Fruit fly (Drosophila melanogaster) whole organism, wandering third instar larva: ENCODE data around the gene RpL37A.
A peak's percentile ranks its signal among the peaks of the same experiment; 100 is the strongest.

Experiments used
- Abd-B ChIP-seq: fragments of >200 bp; optimal IDR thresholded peaks from 2 replicates; lab custom pipeline; 2017; ENCODE audit warnings: missing biosample characterization, missing genetic modification characterization
- CG32264 ChIP-seq: fragments of 200-800 bp; sonication (Bioruptor generic); optimal IDR thresholded peaks from 2 replicates; lab custom pipeline; 2016; ENCODE audit warnings: missing biosample characterization, missing genetic modification characterization
- CG9705 ChIP-seq: fragments of 200-800 bp; sonication (Bioruptor generic); optimal IDR thresholded peaks from 2 replicates; lab custom pipeline; 2018; ENCODE audit warnings: missing biosample characterization, mild to moderate bottlenecking, missing genetic modification characterization
- CrebA ChIP-seq: fragments of 200-800 bp; sonication (Bioruptor generic); optimal IDR thresholded peaks from 2 replicates; lab custom pipeline; 2016; ENCODE audit warnings: missing biosample characterization, mild to moderate bottlenecking, missing genetic modification characterization, borderline replicate concordance
- Dfd ChIP-seq: fragments of >200 bp; optimal IDR thresholded peaks from 2 replicates; lab custom pipeline; 2017; ENCODE audit warnings: missing biosample characterization, missing genetic modification characterization
- Dif ChIP-seq: fragments of 200-275, 200-300 bp; sonication (Bioruptor generic); optimal IDR thresholded peaks from 2 replicates; lab custom pipeline; 2018; ENCODE audit warnings: missing biosample characterization, missing genetic modification characterization; ENCODE audit not compliant: partially characterized antibody
- GATAd ChIP-seq: sonication (Bioruptor generic); optimal IDR thresholded peaks from 2 replicates; lab custom pipeline; 2016; ENCODE audit warnings: missing biosample characterization, missing genetic modification characterization
- Hnf4 ChIP-seq: fragments of 200-800 bp; sonication (Bioruptor generic); optimal IDR thresholded peaks from 2 replicates; lab custom pipeline; 2016; ENCODE audit warnings: missing biosample characterization, mild to moderate bottlenecking, missing genetic modification characterization
- Hr78 ChIP-seq: fragments of >200 bp; optimal IDR thresholded peaks from 2 replicates; lab custom pipeline; 2017; ENCODE audit warnings: missing biosample characterization, missing genetic modification characterization
- Hr83 ChIP-seq: fragments of 200-300 bp; sonication (Bioruptor generic); optimal IDR thresholded peaks from 2 replicates; lab custom pipeline; 2016; ENCODE audit warnings: missing biosample characterization, mild to moderate bottlenecking, missing genetic modification characterization, moderate library complexity; ENCODE audit not compliant: poor library complexity, severe bottlenecking
- Jra ChIP-seq: sonication (Bioruptor generic); optimal IDR thresholded peaks from 2 replicates; lab custom pipeline; 2016; ENCODE audit warnings: missing biosample characterization, missing genetic modification characterization
- Mio ChIP-seq: sonication (Bioruptor generic); optimal IDR thresholded peaks from 2 replicates; lab custom pipeline; 2016; ENCODE audit warnings: missing biosample characterization, missing genetic modification characterization
- Myc ChIP-seq: fragments of >200 bp; optimal IDR thresholded peaks from 2 replicates; lab custom pipeline; 2017
- N ChIP-seq: fragments of >200 bp; optimal IDR thresholded peaks from 2 replicates; lab custom pipeline; 2018; ENCODE audit warnings: missing biosample characterization, missing external identifiers, missing genetic modification characterization
- OdsH ChIP-seq: fragments of 200-800 bp; sonication (Bioruptor generic); optimal IDR thresholded peaks from 2 replicates; lab custom pipeline; 2016; ENCODE audit warnings: missing biosample characterization, mild to moderate bottlenecking, missing genetic modification characterization
- Rel ChIP-seq, 2 experiments: fragments of 200-800 bp; sonication (Bioruptor generic) in 1 of 2; optimal IDR thresholded peaks; 2 replicates in 1 of 2; 3 replicates in 1 of 2; lab custom pipeline; 2016 to 2019; ENCODE audit warnings: mild to moderate bottlenecking in 2 of 2, missing biosample characterization in 2 of 2, missing genetic modification characterization in 2 of 2, moderate library complexity in 1 of 2
- Sp1 ChIP-seq: fragments of 200-800 bp; sonication (Bioruptor generic); optimal IDR thresholded peaks from 3 replicates; lab custom pipeline; 2019; ENCODE audit warnings: missing biosample characterization, mild to moderate bottlenecking, missing genetic modification characterization, moderate library complexity
- Vsx2 ChIP-seq: fragments of 200-300, 225-300 bp; sonication (Bioruptor generic); optimal IDR thresholded peaks from 2 replicates; lab custom pipeline; 2018; ENCODE audit warnings: missing biosample characterization, missing genetic modification characterization; ENCODE audit not compliant: partially characterized antibody
- br ChIP-seq: fragments of 200-800 bp; sonication (Bioruptor generic); optimal IDR thresholded peaks from 2 replicates; lab custom pipeline; 2016; ENCODE audit warnings: missing biosample characterization, missing genetic modification characterization
- brk ChIP-seq: fragments of 200-800 bp; sonication (Bioruptor generic); optimal IDR thresholded peaks from 2 replicates; lab custom pipeline; 2016; ENCODE audit warnings: missing biosample characterization, mild to moderate bottlenecking, missing genetic modification characterization
- dl ChIP-seq, 2 experiments: fragments of 175-275, 200-275 bp in 1 of 2; fragments of 200-275 bp in 1 of 2; sonication (Bioruptor generic); optimal IDR thresholded peaks; lab custom pipeline; 2018; ENCODE audit warnings: mild to moderate bottlenecking in 2 of 2, missing biosample characterization in 2 of 2, missing genetic modification characterization in 2 of 2, moderate library complexity in 2 of 2; ENCODE audit not compliant: partially characterized antibody in 2 of 2, insufficient read depth in 1 of 2
- dsf ChIP-seq: sonication (Bioruptor generic); optimal IDR thresholded peaks from 2 replicates; lab custom pipeline; 2016; ENCODE audit warnings: missing biosample characterization, missing genetic modification characterization, borderline replicate concordance
- ey ChIP-seq: fragments of 200-800 bp; sonication (Bioruptor generic); optimal IDR thresholded peaks from 2 replicates; lab custom pipeline; 2016; ENCODE audit warnings: missing biosample characterization, missing genetic modification characterization
- foxo ChIP-seq, 2 experiments: fragments of 200-800 bp; sonication (Bioruptor generic); optimal IDR thresholded peaks; 2 replicates in 1 of 2; 3 replicates in 1 of 2; lab custom pipeline; 2016 to 2017; ENCODE audit warnings: missing biosample characterization in 2 of 2, missing genetic modification characterization in 2 of 2
- fru ChIP-seq: fragments of 200-800 bp; sonication (Bioruptor generic); optimal IDR thresholded peaks from 3 replicates; lab custom pipeline; 2016; ENCODE audit warnings: missing biosample characterization, mild to moderate bottlenecking, missing genetic modification characterization
- h ChIP-seq: fragments of 200-800 bp; sonication (Bioruptor generic); optimal IDR thresholded peaks from 3 replicates; lab custom pipeline; 2016; ENCODE audit warnings: missing biosample characterization, mild to moderate bottlenecking, missing genetic modification characterization
- jim ChIP-seq: fragments of 175-275, 200-325 bp; sonication (Bioruptor generic); optimal IDR thresholded peaks from 2 replicates; lab custom pipeline; 2016; ENCODE audit warnings: missing biosample characterization, mild to moderate bottlenecking, missing genetic modification characterization
- lola ChIP-seq: fragments of >200 bp; optimal IDR thresholded peaks from 2 replicates; lab custom pipeline; 2017; ENCODE audit warnings: missing biosample characterization, missing genetic modification characterization
- pan ChIP-seq: fragments of >200 bp; optimal IDR thresholded peaks from 2 replicates; lab custom pipeline; 2017
- psq ChIP-seq: fragments of 200-800 bp; sonication (Bioruptor generic); optimal IDR thresholded peaks from 3 replicates; lab custom pipeline; 2017; ENCODE audit warnings: missing biosample characterization, mild to moderate bottlenecking, missing genetic modification characterization, moderate library complexity
- rgr ChIP-seq: fragments of 200-800 bp; sonication (Bioruptor generic); optimal IDR thresholded peaks from 3 replicates; lab custom pipeline; 2016; ENCODE audit warnings: missing biosample characterization, mild to moderate bottlenecking, missing genetic modification characterization
- sage ChIP-seq: fragments of 200-800 bp; sonication (Bioruptor generic); optimal IDR thresholded peaks from 2 replicates; lab custom pipeline; 2016; ENCODE audit warnings: missing biosample characterization, mild to moderate bottlenecking, missing genetic modification characterization
- sv ChIP-seq: fragments of 200-800 bp; sonication (Bioruptor generic); optimal IDR thresholded peaks from 3 replicates; lab custom pipeline; 2016; ENCODE audit warnings: missing biosample characterization, missing genetic modification characterization
- tai ChIP-seq: sonication (Bioruptor generic); optimal IDR thresholded peaks from 2 replicates; lab custom pipeline; 2016; ENCODE audit warnings: missing biosample characterization, missing genetic modification characterization
- usp ChIP-seq: fragments of >200 bp; optimal IDR thresholded peaks from 2 replicates; lab custom pipeline; 2017; ENCODE audit warnings: missing biosample characterization, missing genetic modification characterization
- woc ChIP-seq: sonication (Bioruptor generic); optimal IDR thresholded peaks from 2 replicates; lab custom pipeline; 2016; ENCODE audit warnings: missing biosample characterization, mild to moderate bottlenecking, missing genetic modification characterization

RpL37A gene

dm6 chr2L:5092992-5093695, 22.4 kb downstream of the RpL37A start, which contains the start of gene Pgant5:
Gene Pgant5 (minus strand): TSS chr2L:5093592.
- TF ChIP-seq CG9705: no peak
- peak; percentile 71 for TF ChIP-seq Hnf4 (GFP tag; lab: Kevin White, UChicago)
- TF ChIP-seq Hr83 (GFP tag; lab: Kevin White, UChicago): peak; percentile 67
- peak; percentile 8 for TF ChIP-seq brk
- peak in 1 of 2 experiments; percentile 20 for TF ChIP-seq foxo (GFP tag; optimal IDR thresholded peaks at IDR 0.05; lab: Kevin White, UChicago)
- TF ChIP-seq lola: no peak
- peak; percentile 10 for TF ChIP-seq psq (GFP tag; lab: Kevin White, UChicago)
- no peak for TF ChIP-seq sv (GFP tag; lab: Kevin White, UChicago)
- no peak for TF ChIP-seq Vsx2 (GFP tag; lab: Kevin White, UChicago)
- TF ChIP-seq Jra (GFP tag; lab: Kevin White, UChicago): peak; percentile 33
- no peak for TF ChIP-seq OdsH (GFP tag; lab: Kevin White, UChicago)
- no peak for TF ChIP-seq ey (GFP tag; lab: Kevin White, UChicago)
- TF ChIP-seq CG32264 (GFP tag; lab: Kevin White, UChicago): no peak
- no peak for TF ChIP-seq Rel (GFP tag; optimal IDR thresholded peaks at IDR 0.05; lab: Kevin White, UChicago)
- TF ChIP-seq Rel (tag; optimal IDR thresholded peaks at IDR 0.05; lab: Kevin White, UChicago): peak; percentile 34
- TF ChIP-seq CrebA (GFP tag; lab: Kevin White, UChicago): no peak
- no peak for TF ChIP-seq dl (GFP tag; optimal IDR thresholded peaks at IDR 0.05; lab: Kevin White, UChicago; ENCODE audit: insufficient read depth in 1 of 2, partially characterized antibody in 2 of 2)
- peak; percentile 89 for TF ChIP-seq N (GFP tag; lab: Kevin White, UChicago)
- no peak for TF ChIP-seq dsf (GFP tag; lab: Kevin White, UChicago)
- TF ChIP-seq fru (GFP tag; lab: Kevin White, UChicago): peak; percentile 60
- no peak for TF ChIP-seq tai
- peak; percentile 60 for TF ChIP-seq h
- peak; percentile 15 for TF ChIP-seq Sp1 (GFP tag; lab: Kevin White, UChicago)
- peak; percentile 2 for TF ChIP-seq rgr (GFP tag; lab: Kevin White, UChicago)
- no peak for TF ChIP-seq Dfd (GFP tag; lab: Kevin White, UChicago)
- TF ChIP-seq Abd-B (GFP tag; lab: Kevin White, UChicago): peak; percentile 66
- peak; percentile 22 for TF ChIP-seq Hr78
- peak; percentile 2 for TF ChIP-seq Dif (GFP tag; lab: Kevin White, UChicago)
- no peak for TF ChIP-seq woc (GFP tag; lab: Kevin White, UChicago)
- peak; percentile 12 for TF ChIP-seq br (GFP tag; lab: Kevin White, UChicago)
- TF ChIP-seq jim: peak; percentile 67

dm6 chr2L:5093772-5094350, 23.1 kb downstream of the RpL37A start, which contains the start of gene CG5828:
Gene CG5828 (plus strand): TSS chr2L:5093976.
- TF ChIP-seq CG32264 (GFP tag; lab: Kevin White, UChicago): no peak
- no peak for TF ChIP-seq Vsx2 (GFP tag; lab: Kevin White, UChicago)
- TF ChIP-seq pan (lab: Kevin White, UChicago): no peak
- peak; percentile 16 for TF ChIP-seq Hr83 (GFP tag; lab: Kevin White, UChicago)
- TF ChIP-seq N (GFP tag; lab: Kevin White, UChicago): no peak
- no peak for TF ChIP-seq lola
- no peak for TF ChIP-seq Mio (GFP tag; lab: Kevin White, UChicago)

DNA sequence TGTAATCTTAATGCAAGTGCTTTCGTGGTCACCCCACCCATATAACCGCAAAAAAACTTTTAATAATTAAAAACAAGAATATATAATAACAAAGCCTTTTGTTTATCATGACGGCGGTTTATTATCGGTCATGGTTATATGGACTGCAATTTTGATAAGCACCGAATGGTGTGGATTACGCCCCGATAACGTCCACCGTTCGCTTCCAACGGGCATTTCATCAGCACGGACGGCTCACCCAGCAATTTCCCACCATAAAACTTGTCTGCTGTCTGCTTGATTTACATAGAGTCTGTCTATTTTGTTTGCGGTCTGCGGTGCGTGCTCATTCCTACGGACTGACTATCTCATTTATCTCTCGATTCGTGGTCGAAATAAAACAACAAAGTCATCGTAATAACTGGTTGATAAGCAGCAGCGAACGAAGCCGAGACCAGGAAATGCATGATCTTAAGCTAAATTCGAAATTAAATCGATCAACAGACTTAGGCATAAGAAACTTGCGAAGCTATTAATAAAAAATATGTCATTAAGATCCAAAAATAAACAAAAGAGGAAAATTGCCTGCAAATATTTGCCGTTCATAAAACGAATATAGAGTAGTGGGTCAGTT, 24.7 kb downstream of the RpL37A start:
- TF ChIP-seq psq (GFP tag; lab: Kevin White, UChicago) (no peak), rgr (GFP tag; lab: Kevin White, UChicago) (peak; percentile 21), usp (no peak), Mio (GFP tag; lab: Kevin White, UChicago) (no peak), Hr78 (no peak), Myc (lab: Kevin White, UChicago) (no peak), dsf (GFP tag; lab: Kevin White, UChicago) (no peak), sage (GFP tag; lab: Kevin White, UChicago) (peak; percentile 56), CG9705 (no peak), jim (no peak), ey (GFP tag; lab: Kevin White, UChicago) (no peak), sv (GFP tag; lab: Kevin White, UChicago) (no peak), brk (peak; percentile 63), GATAd (no peak), Hnf4 (GFP tag; lab: Kevin White, UChicago) (no peak), h (peak; percentile 45), Sp1 (GFP tag; lab: Kevin White, UChicago) (peak; percentile 40), Rel (GFP tag; optimal IDR thresholded peaks at IDR 0.05; lab: Kevin White, UChicago) (no peak), Rel (tag; optimal IDR thresholded peaks at IDR 0.05; lab: Kevin White, UChicago) (peak; percentile 53)
